Worm (Caenorhabditis elegans): ENCODE measurements around the gene AH10.2.

- no peak for TF ChIP-seq unc-62 (GFP tag; optimal IDR thresholded peaks at IDR 0.05)
- TF ChIP-seq nhr-237 (tag; optimal IDR thresholded peaks at IDR 0.05): no peak
- TF ChIP-seq elt-3 (tag; optimal IDR thresholded peaks at IDR 0.05): no peak
Measured at ce11 chrV:14128858-14129257, 27.7 kb upstream of the AH10.2 start.

Data from whole organism, mixed stage, embryonic.